Worm (Caenorhabditis elegans) whole organism, late embryonic: ENCODE measurements around the gene fbxa-69.

Experiments used
- ama-1 ChIP-seq: fragments of 150-350 bp; optimal IDR thresholded peaks from 2 replicates; lab custom pipeline; 2014
- ets-4 ChIP-seq: sonication (generic microtip); optimal IDR thresholded peaks from 2 replicates; lab custom pipeline; 2016; ENCODE audit warnings: missing genetic modification characterization, missing compliant biosample characterization
- npax-4 ChIP-seq: sonication (generic microtip); optimal IDR thresholded peaks from 2 replicates; lab custom pipeline; 2016; ENCODE audit warnings: missing genetic modification characterization, missing compliant biosample characterization

ce11 chrV:15824866-15825265 is 9.1 kb upstream of the fbxa-69 start, which contains the start of gene srbc-50:
- TF ChIP-seq npax-4 (no peak), ets-4 (tag; lab: Kevin White, UChicago) (no peak), ama-1 (no peak)
